Worm (Caenorhabditis elegans) whole organism, L1 larva: ENCODE data around the gene C50D2.10.

Experiments used
- Y116A8C.19 ChIP-seq: sonication (generic microtip); optimal IDR thresholded peaks from 2 replicates; lab custom pipeline; 2016; ENCODE audit warnings: missing compliant biosample characterization, missing genetic modification characterization, borderline replicate concordance
- ama-1 ChIP-seq: fragments of 150-350 bp; optimal IDR thresholded peaks from 2 replicates; lab custom pipeline; 2014
- lir-3 ChIP-seq: sonication (generic microtip); optimal IDR thresholded peaks from 2 replicates; lab custom pipeline; 2016; ENCODE audit warnings: mild to moderate bottlenecking, missing genetic modification characterization, moderate library complexity, missing compliant biosample characterization; ENCODE audit not compliant: poor library complexity
- nhr-28 ChIP-seq: fragments of 150-350 bp; optimal IDR thresholded peaks from 2 replicates; lab custom pipeline; 2014; ENCODE audit warnings: missing biosample characterization, missing genetic modification characterization

DNA sequence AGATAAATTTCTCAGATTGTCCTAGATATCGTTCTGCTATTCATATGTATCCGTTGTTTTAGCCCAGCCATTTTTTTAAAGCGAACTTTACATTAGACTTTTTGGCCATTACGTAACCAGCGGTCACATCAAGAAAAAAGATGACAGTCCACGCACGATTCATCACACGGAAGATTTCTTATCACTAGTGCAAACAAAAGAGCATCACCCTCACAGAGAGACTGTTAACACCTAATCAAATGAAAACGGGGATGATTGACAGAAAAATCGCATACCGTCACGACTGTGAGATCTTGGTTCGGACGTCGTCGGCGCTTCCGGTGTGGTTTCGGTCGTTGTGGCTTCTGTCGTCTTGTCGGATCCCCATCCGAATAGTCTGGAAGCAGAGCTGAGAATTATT is 22.3 kb upstream of the C50D2.10 start:
- TF ChIP-seq ama-1 (no peak), nhr-28 (tag; lab: Kevin White, UChicago) (no peak), lir-3 (no peak), Y116A8C.19 (no peak)
